Worm (Caenorhabditis elegans) whole organism, L4/young adult: ENCODE data around the gene F55G7.5.

Experiments
- W03F9.2 ChIP-seq: fragments of 150-350 bp; optimal IDR thresholded peaks from 2 replicates; lab custom pipeline; 2014; ENCODE audit warnings: missing biosample characterization, missing genetic modification characterization
- dao-5 ChIP-seq: sonication (generic microtip); optimal IDR thresholded peaks from 2 replicates; lab custom pipeline; 2016; ENCODE audit warnings: missing genotype, missing genetic modification characterization, moderate library complexity, missing compliant biosample characterization
- him-1 ChIP-seq: sonication (generic microtip); optimal IDR thresholded peaks from 2 replicates; lab custom pipeline; 2016; ENCODE audit warnings: missing genotype, missing genetic modification reagents, missing genetic modification characterization, missing compliant biosample characterization

DNA sequence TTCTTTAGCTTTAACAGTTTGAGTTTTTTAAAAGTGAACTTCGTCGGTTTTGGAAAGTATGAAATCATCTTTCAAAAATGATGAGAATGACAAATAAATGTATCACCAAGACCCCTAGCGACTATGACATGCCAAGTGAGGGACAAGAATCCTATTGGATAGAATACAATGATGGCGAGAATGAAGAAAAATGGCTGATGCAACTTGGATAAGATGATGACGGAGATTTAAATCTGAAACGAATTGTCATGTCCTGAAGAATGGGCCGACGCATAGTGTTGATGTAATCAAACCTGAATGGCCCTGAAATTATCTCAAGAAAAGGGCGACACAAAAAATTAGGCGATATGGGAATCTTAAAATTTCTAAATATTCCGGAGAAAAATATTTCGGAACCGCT lies 24.9 kb upstream of the F55G7.5 start:
- TF ChIP-seq W03F9.2 (no peak), him-1 (no peak), dao-5 (tag; lab: Kevin White, UChicago) (no peak)
